Worm (Caenorhabditis elegans) whole organism, L1 larva: ENCODE results near the gene T09F3.4.
A peak's percentile ranks its signal among the peaks of the same experiment; 100 is the strongest.

Source experiments
- Y116A8C.19 ChIP-seq: sonication (generic microtip); optimal IDR thresholded peaks from 2 replicates; lab custom pipeline; 2016; ENCODE audit warnings: missing compliant biosample characterization, missing genetic modification characterization, borderline replicate concordance
- aly-2 ChIP-seq: fragments of 150-350 bp; optimal IDR thresholded peaks from 2 replicates; lab custom pipeline; 2014; ENCODE audit warnings: missing biosample characterization, missing genetic modification characterization
- ceh-82 ChIP-seq, 3 experiments: fragments of 150-350 bp in 1 of 3; sonication (generic microtip) in 2 of 3; optimal IDR thresholded peaks; 2 replicates each; lab custom pipeline; 2014 to 2017; ENCODE audit warnings: missing biosample characterization in 3 of 3, missing genetic modification characterization in 3 of 3
- efl-3 ChIP-seq: fragments of 200-800 bp; sonication (Bioruptor generic); optimal IDR thresholded peaks from 2 replicates; lab custom pipeline; 2018; ENCODE audit warnings: mild to moderate bottlenecking, missing genetic modification characterization, missing compliant biosample characterization
- elt-3 ChIP-seq, 6 experiments: fragments of 150-350 bp in 1 of 6; sonication (generic microtip); optimal IDR thresholded peaks; 2 replicates each; lab custom pipeline; 2017 to 2018; ENCODE audit warnings: missing biosample characterization in 6 of 6, missing genetic modification characterization in 6 of 6, inconsistent platforms in 1 of 6
- fkh-10 ChIP-seq: sonication (generic microtip); optimal IDR thresholded peaks from 2 replicates; lab custom pipeline; 2017; ENCODE audit warnings: missing biosample characterization, missing genetic modification reagents, missing genetic modification characterization
- fkh-8 ChIP-seq: sonication (generic microtip); optimal IDR thresholded peaks from 2 replicates; lab custom pipeline; 2016; ENCODE audit warnings: mild to moderate bottlenecking, missing genetic modification characterization, missing compliant biosample characterization
- hpl-2 ChIP-seq: fragments of 150-350 bp; optimal IDR thresholded peaks from 2 replicates; lab custom pipeline; 2014; ENCODE audit warnings: missing biosample characterization, missing genetic modification reagents, missing genetic modification characterization
- nhr-12 ChIP-seq: sonication (generic microtip); optimal IDR thresholded peaks from 2 replicates; lab custom pipeline; 2017; ENCODE audit warnings: missing biosample characterization, missing genetic modification characterization
- unc-130 ChIP-seq: fragments of 150-350 bp; optimal IDR thresholded peaks from 2 replicates; lab custom pipeline; 2017; ENCODE audit warnings: missing biosample characterization, missing genetic modification characterization, inconsistent platforms
- unc-98 ChIP-seq: fragments of 200-800 bp; sonication (Bioruptor generic); IDR thresholded peaks from 2 replicates; pipeline ENCODE4 v1.3.6; 2022; ENCODE audit warnings: missing genetic modification characterization, missing compliant biosample characterization

DNA sequence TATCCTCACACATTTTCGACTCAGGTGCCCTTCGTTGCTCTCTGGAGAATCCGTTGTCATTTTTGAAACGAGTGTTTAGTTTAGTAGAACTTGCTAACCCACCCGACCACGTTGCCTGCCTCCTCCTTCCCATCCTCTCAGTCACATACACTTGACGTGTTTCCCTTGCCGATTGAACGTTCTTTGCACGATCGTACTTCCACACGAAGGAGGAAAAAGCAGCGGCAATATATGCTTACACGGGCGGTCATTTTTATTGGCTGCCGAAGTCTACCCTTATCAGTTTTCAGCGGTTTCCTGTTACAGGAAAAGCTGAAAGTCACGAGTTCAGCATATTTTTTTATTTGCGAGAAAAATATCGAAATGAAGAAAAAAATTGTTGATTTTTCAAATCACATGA, 5.7 kb upstream of the T09F3.4 start:
- TF ChIP-seq ceh-82 (tag; optimal IDR thresholded peaks at IDR 0.05; lab: Kevin White, UChicago) (no peak), aly-2 (tag; lab: Kevin White, UChicago) (no peak), nhr-12 (no peak), unc-130 (tag; lab: Kevin White, UChicago) (peak; percentile 4), unc-98 (GFP tag; lab: Robert Waterston, UW) (no peak), fkh-10 (GFP tag; lab: Kevin White, UChicago) (no peak), efl-3 (GFP tag; lab: Kevin White, UChicago) (no peak), Y116A8C.19 (no peak), hpl-2 (GFP tag; lab: Kevin White, UChicago) (no peak), elt-3 (tag; optimal IDR thresholded peaks at IDR 0.05; lab: Kevin White, UChicago) (no peak), fkh-8 (tag; lab: Kevin White, UChicago) (no peak)
